Worm (Caenorhabditis elegans) whole organism, late embryonic: ENCODE data around the gene ZK666.11.

ENCODE experiments used
- C08G9.2 ChIP-seq: sonication (generic microtip); optimal IDR thresholded peaks from 2 replicates; lab custom pipeline; 2016; ENCODE audit warnings: mild to moderate bottlenecking, missing genetic modification characterization, moderate library complexity, missing compliant biosample characterization
- C38D4.7 ChIP-seq: fragments of 200-800 bp; sonication (Bioruptor generic); optimal IDR thresholded peaks from 2 replicates; lab custom pipeline; 2018; ENCODE audit warnings: mild to moderate bottlenecking, missing genetic modification characterization, moderate library complexity, missing compliant biosample characterization
- F13H6.1 ChIP-seq: sonication (generic microtip); optimal IDR thresholded peaks from 2 replicates; lab custom pipeline; 2016; ENCODE audit warnings: missing genetic modification characterization, missing compliant biosample characterization
- K09A11.1 ChIP-seq: sonication (generic microtip); optimal IDR thresholded peaks from 2 replicates; lab custom pipeline; 2017; ENCODE audit warnings: antibody characterized with exemption, mild to moderate bottlenecking, missing genetic modification characterization, missing compliant biosample characterization; ENCODE audit not compliant: insufficient read depth
- T23F11.4 ChIP-seq: fragments of 200-800 bp; sonication (Bioruptor generic); optimal IDR thresholded peaks from 2 replicates; lab custom pipeline; 2018; ENCODE audit warnings: mild to moderate bottlenecking, missing genetic modification characterization, missing compliant biosample characterization
- Y22D7AL.16 ChIP-seq: sonication (generic microtip); optimal IDR thresholded peaks from 2 replicates; lab custom pipeline; 2016; ENCODE audit warnings: missing genetic modification characterization, missing compliant biosample characterization
- ahr-1 ChIP-seq: sonication (generic microtip); optimal IDR thresholded peaks from 2 replicates; lab custom pipeline; 2016; ENCODE audit warnings: missing genetic modification characterization, missing compliant biosample characterization
- ama-1 ChIP-seq: fragments of 150-350 bp; optimal IDR thresholded peaks from 2 replicates; lab custom pipeline; 2014
- ceh-14 ChIP-seq: sonication (generic microtip); optimal IDR thresholded peaks from 2 replicates; lab custom pipeline; 2016; ENCODE audit warnings: missing genotype, missing genetic modification characterization, missing compliant biosample characterization
- ceh-19 ChIP-seq: fragments of 200-800 bp; sonication (Bioruptor generic); optimal IDR thresholded peaks from 2 replicates; lab custom pipeline; 2018; ENCODE audit warnings: mild to moderate bottlenecking, missing genetic modification characterization, missing compliant biosample characterization
- ceh-2 ChIP-seq: sonication (generic microtip); optimal IDR thresholded peaks from 2 replicates; lab custom pipeline; 2016; ENCODE audit warnings: missing genotype, missing genetic modification characterization, missing compliant biosample characterization
- ceh-22 ChIP-seq: sonication (generic microtip); optimal IDR thresholded peaks from 2 replicates; lab custom pipeline; 2017; ENCODE audit warnings: missing biosample characterization, missing genetic modification characterization
- ceh-24 ChIP-seq: sonication (generic microtip); optimal IDR thresholded peaks from 2 replicates; lab custom pipeline; 2016; ENCODE audit warnings: mild to moderate bottlenecking, missing genetic modification characterization, missing compliant biosample characterization
- ceh-30 ChIP-seq: fragments of 150-350 bp; optimal IDR thresholded peaks from 2 replicates; lab custom pipeline; 2014; ENCODE audit warnings: missing biosample characterization, missing genetic modification characterization
- ceh-31 ChIP-seq: sonication (generic microtip); optimal IDR thresholded peaks from 2 replicates; lab custom pipeline; 2016; ENCODE audit warnings: missing genetic modification characterization, missing compliant biosample characterization
- ceh-45 ChIP-seq: fragments of 200-800 bp; sonication (Bioruptor generic); IDR thresholded peaks from 2 replicates; pipeline ENCODE4 v1.3.6; 2022; ENCODE audit warnings: missing genetic modification reagents, missing genetic modification characterization, missing compliant biosample characterization
- ceh-6 ChIP-seq: fragments of 200-800 bp; sonication (Bioruptor generic); optimal IDR thresholded peaks from 2 replicates; lab custom pipeline; 2018; ENCODE audit warnings: mild to moderate bottlenecking, missing genetic modification characterization, missing compliant biosample characterization
- ceh-9 ChIP-seq: sonication (generic microtip); optimal IDR thresholded peaks from 2 replicates; lab custom pipeline; 2016; ENCODE audit warnings: mild to moderate bottlenecking, missing genetic modification characterization, inconsistent platforms, missing compliant biosample characterization
- dmd-4 ChIP-seq: sonication (generic microtip); optimal IDR thresholded peaks from 2 replicates; lab custom pipeline; 2016; ENCODE audit warnings: borderline replicate concordance, missing genetic modification characterization, missing compliant biosample characterization
- dve-1 ChIP-seq: sonication (generic microtip); optimal IDR thresholded peaks from 2 replicates; lab custom pipeline; 2017; ENCODE audit warnings: antibody characterized with exemption, mild to moderate bottlenecking, missing genetic modification characterization, missing compliant biosample characterization
- ets-4 ChIP-seq: sonication (generic microtip); optimal IDR thresholded peaks from 2 replicates; lab custom pipeline; 2016; ENCODE audit warnings: missing genetic modification characterization, missing compliant biosample characterization
- eyg-1 ChIP-seq: sonication (generic microtip); optimal IDR thresholded peaks from 2 replicates; lab custom pipeline; 2016; ENCODE audit warnings: missing genotype, missing genetic modification characterization, missing compliant biosample characterization
- fax-1 ChIP-seq: sonication (generic microtip); optimal IDR thresholded peaks from 2 replicates; lab custom pipeline; 2016; ENCODE audit warnings: missing genotype, missing genetic modification characterization, missing compliant biosample characterization
- fkh-10 ChIP-seq: fragments of 150-350 bp; optimal IDR thresholded peaks from 2 replicates; lab custom pipeline; 2014; ENCODE audit warnings: missing biosample characterization, missing genetic modification reagents, missing genetic modification characterization
- fkh-6 ChIP-seq: sonication (generic microtip); optimal IDR thresholded peaks from 2 replicates; lab custom pipeline; 2016; ENCODE audit warnings: missing genetic modification characterization, missing compliant biosample characterization
- gmeb-2 ChIP-seq: sonication (generic microtip); optimal IDR thresholded peaks from 2 replicates; lab custom pipeline; 2016; ENCODE audit warnings: missing genetic modification characterization, inconsistent platforms, missing compliant biosample characterization
- hlh-13 ChIP-seq: fragments of 200-800 bp; sonication (Bioruptor generic); optimal IDR thresholded peaks from 2 replicates; lab custom pipeline; 2018; ENCODE audit warnings: mild to moderate bottlenecking, missing genetic modification characterization, missing compliant biosample characterization
- hlh-15 ChIP-seq: sonication (generic microtip); optimal IDR thresholded peaks from 2 replicates; lab custom pipeline; 2016; ENCODE audit warnings: missing genetic modification characterization, missing compliant biosample characterization
- hlh-30 ChIP-seq: sonication (generic microtip); optimal IDR thresholded peaks from 2 replicates; lab custom pipeline; 2017; ENCODE audit warnings: antibody characterized with exemption, missing genetic modification characterization, missing compliant biosample characterization; ENCODE audit not compliant: insufficient read depth
- hlh-8 ChIP-seq: sonication (generic microtip); optimal IDR thresholded peaks from 2 replicates; lab custom pipeline; 2016; ENCODE audit warnings: missing genotype, missing genetic modification characterization, missing compliant biosample characterization
- lim-6 ChIP-seq: sonication (generic microtip); optimal IDR thresholded peaks from 2 replicates; lab custom pipeline; 2016; ENCODE audit warnings: missing genetic modification characterization, missing compliant biosample characterization
- madf-2 ChIP-seq: sonication (generic microtip); optimal IDR thresholded peaks from 2 replicates; lab custom pipeline; 2017; ENCODE audit warnings: missing genetic modification characterization, missing compliant biosample characterization
- mec-3 ChIP-seq: sonication (generic microtip); optimal IDR thresholded peaks from 2 replicates; lab custom pipeline; 2016; ENCODE audit warnings: borderline replicate concordance, missing genetic modification characterization, missing compliant biosample characterization
- nfya-1 ChIP-seq: sonication (generic microtip); optimal IDR thresholded peaks from 2 replicates; lab custom pipeline; 2017; ENCODE audit warnings: missing genetic modification characterization, mild to moderate bottlenecking, missing compliant biosample characterization, antibody characterized with exemption, moderate library complexity
- nhr-11 ChIP-seq: fragments of 150-350 bp; optimal IDR thresholded peaks from 2 replicates; lab custom pipeline; 2014; ENCODE audit warnings: missing biosample characterization, missing genetic modification characterization
- nhr-232 ChIP-seq: sonication (generic microtip); optimal IDR thresholded peaks from 2 replicates; lab custom pipeline; 2016; ENCODE audit warnings: missing genetic modification characterization, missing compliant biosample characterization
- npax-4 ChIP-seq: sonication (generic microtip); optimal IDR thresholded peaks from 2 replicates; lab custom pipeline; 2016; ENCODE audit warnings: missing genetic modification characterization, missing compliant biosample characterization
- pag-3 ChIP-seq: sonication (generic microtip); optimal IDR thresholded peaks from 2 replicates; lab custom pipeline; 2016; ENCODE audit warnings: missing compliant biosample characterization, missing genetic modification characterization, borderline replicate concordance
- pat-9 ChIP-seq: fragments of 200-800 bp; sonication (Bioruptor generic); optimal IDR thresholded peaks from 2 replicates; lab custom pipeline; 2018; ENCODE audit warnings: mild to moderate bottlenecking, missing genetic modification characterization, moderate library complexity, missing compliant biosample characterization
- pha-2 ChIP-seq: sonication (generic microtip); optimal IDR thresholded peaks from 2 replicates; lab custom pipeline; 2017; ENCODE audit warnings: mild to moderate bottlenecking, missing genetic modification characterization, missing compliant biosample characterization
- pros-1 ChIP-seq: fragments of 150-350 bp; optimal IDR thresholded peaks from 2 replicates; lab custom pipeline; 2014; ENCODE audit warnings: missing biosample characterization, missing genetic modification reagents, missing genetic modification characterization
- sox-2 ChIP-seq: fragments of 200-800 bp; sonication (Bioruptor generic); IDR thresholded peaks from 2 replicates; pipeline ENCODE4 v1.3.6; 2022; ENCODE audit warnings: missing genetic modification reagents, missing genetic modification characterization, missing compliant biosample characterization
- sox-4 ChIP-seq: sonication (generic microtip); optimal IDR thresholded peaks from 2 replicates; lab custom pipeline; 2017; ENCODE audit warnings: mild to moderate bottlenecking, missing genetic modification characterization, inconsistent platforms, missing compliant biosample characterization
- syd-9 ChIP-seq: sonication (generic microtip); optimal IDR thresholded peaks from 2 replicates; lab custom pipeline; 2016; ENCODE audit warnings: mild to moderate bottlenecking, missing genetic modification characterization, moderate library complexity, missing compliant biosample characterization
- tbx-2 ChIP-seq: sonication (generic microtip); optimal IDR thresholded peaks from 2 replicates; lab custom pipeline; 2016; ENCODE audit warnings: missing genetic modification characterization, missing compliant biosample characterization
- tbx-7 ChIP-seq: sonication (generic microtip); optimal IDR thresholded peaks from 2 replicates; lab custom pipeline; 2016; ENCODE audit warnings: missing genotype, missing genetic modification characterization, missing compliant biosample characterization
- ttx-3 ChIP-seq: sonication (generic microtip); optimal IDR thresholded peaks from 2 replicates; lab custom pipeline; 2016; ENCODE audit warnings: missing genetic modification reagents, missing genetic modification characterization, missing compliant biosample characterization
- unc-3 ChIP-seq, 2 experiments: fragments of 200-800 bp in 1 of 2; sonication (Bioruptor generic) in 1 of 2; sonication (generic microtip) in 1 of 2; conservative IDR thresholded peaks in 1 of 2; optimal IDR thresholded peaks in 1 of 2; 2 replicates each; pipeline versions ENCODE4 v1.3.6 to Lab custom; 2016 to 2022; ENCODE audit warnings: missing compliant biosample characterization in 2 of 2, missing genetic modification characterization in 2 of 2, missing genetic modification reagents in 1 of 2
- unc-42 ChIP-seq: sonication (generic microtip); optimal IDR thresholded peaks from 2 replicates; lab custom pipeline; 2016; ENCODE audit warnings: missing genotype, missing genetic modification characterization, missing compliant biosample characterization
- unc-55 ChIP-seq: sonication (generic microtip); optimal IDR thresholded peaks from 2 replicates; lab custom pipeline; 2017; ENCODE audit warnings: missing biosample characterization, missing genetic modification reagents, missing genetic modification characterization
- unc-86 ChIP-seq: sonication (generic microtip); optimal IDR thresholded peaks from 2 replicates; lab custom pipeline; 2016; ENCODE audit warnings: missing genetic modification characterization, missing compliant biosample characterization
- zip-5 ChIP-seq: sonication (generic microtip); optimal IDR thresholded peaks from 2 replicates; lab custom pipeline; 2016; ENCODE audit warnings: missing genetic modification characterization, missing compliant biosample characterization

Gene ZK666.11

ce11 chrII:10502491-10503063, 20.3 kb downstream of the ZK666.11 start, which contains the start of gene myrf-1:
TSS of gene myrf-1 (minus strand) at chrII:10502541.
- TF ChIP-seq T23F11.4 (GFP tag; lab: Kevin White, UChicago), result no peak
- TF ChIP-seq nfya-1 (tag; lab: Kevin White, UChicago), result peak; percentile 77
- no peak for TF ChIP-seq mec-3 (tag; lab: Kevin White, UChicago)
- no peak for TF ChIP-seq ceh-45 (GFP tag; lab: Robert Waterston, UW)
- peak; percentile 44 for TF ChIP-seq hlh-8 (tag; lab: Kevin White, UChicago)
- peak; percentile 59 for TF ChIP-seq fkh-6
- peak; percentile 70 for TF ChIP-seq unc-42 (tag; lab: Kevin White, UChicago)
- peak; percentile 37 for TF ChIP-seq fax-1
- TF ChIP-seq zip-5, result no peak
- TF ChIP-seq ahr-1 (tag; lab: Kevin White, UChicago), result no peak
- peak; percentile 63 for TF ChIP-seq K09A11.1
- peak; percentile 56 for TF ChIP-seq ets-4
- peak; percentile 18 for TF ChIP-seq dve-1
- TF ChIP-seq hlh-15 (tag; lab: Kevin White, UChicago), result no peak
- TF ChIP-seq ama-1 (lab: Kevin White, UChicago), result no peak
- TF ChIP-seq ceh-19 (GFP tag; lab: Kevin White, UChicago), result peak; percentile 58
- TF ChIP-seq ceh-31 (tag; lab: Kevin White, UChicago), result peak; percentile 88
- TF ChIP-seq Y22D7AL.16 (tag; lab: Kevin White, UChicago), result no peak
- TF ChIP-seq lim-6, result no peak
- no peak for TF ChIP-seq ceh-24
- TF ChIP-seq ceh-30 (tag; lab: Kevin White, UChicago), result no peak
- peak; percentile 94 for TF ChIP-seq tbx-2
- no peak for TF ChIP-seq eyg-1 (tag; lab: Kevin White, UChicago)
- TF ChIP-seq syd-9, result peak; percentile 70
- TF ChIP-seq C08G9.2 (tag; lab: Kevin White, UChicago), result peak; percentile 77
- peak; percentile 88 for TF ChIP-seq pros-1 (tag; lab: Kevin White, UChicago)
- TF ChIP-seq unc-55, result peak; percentile 15
- TF ChIP-seq ttx-3 (tag; lab: Kevin White, UChicago), result no peak
- TF ChIP-seq sox-4 (tag; lab: Kevin White, UChicago), result no peak
- peak; percentile 21 for TF ChIP-seq ceh-6 (GFP tag; lab: Kevin White, UChicago)
- peak; percentile 8 for TF ChIP-seq pag-3 (tag; lab: Kevin White, UChicago)
- TF ChIP-seq unc-86 (tag; lab: Kevin White, UChicago), result peak; percentile 36
- TF ChIP-seq npax-4 (tag; lab: Kevin White, UChicago), result no peak
- TF ChIP-seq hlh-30, result peak; percentile 55
- TF ChIP-seq dmd-4 (tag; lab: Kevin White, UChicago), result no peak
- peak; percentile 35 for TF ChIP-seq tbx-7 (tag; lab: Kevin White, UChicago)
- TF ChIP-seq madf-2 (tag; lab: Kevin White, UChicago), result peak; percentile 6
- TF ChIP-seq F13H6.1 (tag; lab: Kevin White, UChicago), result peak; percentile 77
- TF ChIP-seq ceh-14 (tag; lab: Kevin White, UChicago), result peak; percentile 41
- no peak for TF ChIP-seq ceh-9 (tag; lab: Kevin White, UChicago)
- TF ChIP-seq unc-3 (GFP tag; conservative IDR thresholded peaks at IDR 0.05; lab: Robert Waterston, UW), result no peak
- TF ChIP-seq unc-3 (tag; optimal IDR thresholded peaks at IDR 0.05; lab: Kevin White, UChicago), result no peak
- no peak for TF ChIP-seq fkh-10 (GFP tag; lab: Kevin White, UChicago)
- TF ChIP-seq pat-9, result no peak
- TF ChIP-seq ceh-2 (tag; lab: Kevin White, UChicago), result peak; percentile 45
- no peak for TF ChIP-seq ceh-22 (tag; lab: Kevin White, UChicago)
- TF ChIP-seq sox-2 (GFP tag; lab: Robert Waterston, UW), result no peak
- TF ChIP-seq gmeb-2 (tag; lab: Kevin White, UChicago), result no peak
- no peak for TF ChIP-seq nhr-11 (tag; lab: Kevin White, UChicago)
- TF ChIP-seq hlh-13 (GFP tag; lab: Kevin White, UChicago), result no peak
- peak; percentile 40 for TF ChIP-seq nhr-232
- TF ChIP-seq C38D4.7 (GFP tag; lab: Kevin White, UChicago), result no peak
- TF ChIP-seq pha-2, result no peak
